Worm (Caenorhabditis elegans) whole organism, late embryonic: ENCODE results near the gene R03A10.5.

Source experiments
- C08G9.2 ChIP-seq: sonication (generic microtip); optimal IDR thresholded peaks from 2 replicates; lab custom pipeline; 2016; ENCODE audit warnings: mild to moderate bottlenecking, missing genetic modification characterization, moderate library complexity, missing compliant biosample characterization
- T23F11.4 ChIP-seq: fragments of 200-800 bp; sonication (Bioruptor generic); optimal IDR thresholded peaks from 2 replicates; lab custom pipeline; 2018; ENCODE audit warnings: mild to moderate bottlenecking, missing genetic modification characterization, missing compliant biosample characterization
- Y22D7AL.16 ChIP-seq: sonication (generic microtip); optimal IDR thresholded peaks from 2 replicates; lab custom pipeline; 2016; ENCODE audit warnings: missing genetic modification characterization, missing compliant biosample characterization
- ahr-1 ChIP-seq: sonication (generic microtip); optimal IDR thresholded peaks from 2 replicates; lab custom pipeline; 2016; ENCODE audit warnings: missing genetic modification characterization, missing compliant biosample characterization
- ama-1 ChIP-seq: fragments of 150-350 bp; optimal IDR thresholded peaks from 2 replicates; lab custom pipeline; 2014
- ceh-14 ChIP-seq: sonication (generic microtip); optimal IDR thresholded peaks from 2 replicates; lab custom pipeline; 2016; ENCODE audit warnings: missing genotype, missing genetic modification characterization, missing compliant biosample characterization
- ceh-19 ChIP-seq: fragments of 200-800 bp; sonication (Bioruptor generic); optimal IDR thresholded peaks from 2 replicates; lab custom pipeline; 2018; ENCODE audit warnings: mild to moderate bottlenecking, missing genetic modification characterization, missing compliant biosample characterization
- ceh-2 ChIP-seq: sonication (generic microtip); optimal IDR thresholded peaks from 2 replicates; lab custom pipeline; 2016; ENCODE audit warnings: missing genotype, missing genetic modification characterization, missing compliant biosample characterization
- ceh-22 ChIP-seq: sonication (generic microtip); optimal IDR thresholded peaks from 2 replicates; lab custom pipeline; 2017; ENCODE audit warnings: missing biosample characterization, missing genetic modification characterization
- ceh-30 ChIP-seq: fragments of 150-350 bp; optimal IDR thresholded peaks from 2 replicates; lab custom pipeline; 2014; ENCODE audit warnings: missing biosample characterization, missing genetic modification characterization
- ceh-31 ChIP-seq: sonication (generic microtip); optimal IDR thresholded peaks from 2 replicates; lab custom pipeline; 2016; ENCODE audit warnings: missing genetic modification characterization, missing compliant biosample characterization
- ceh-34 ChIP-seq: sonication (generic microtip); optimal IDR thresholded peaks from 2 replicates; lab custom pipeline; 2016; ENCODE audit warnings: mild to moderate bottlenecking, missing genetic modification characterization, missing compliant biosample characterization
- ceh-45 ChIP-seq: fragments of 200-800 bp; sonication (Bioruptor generic); IDR thresholded peaks from 2 replicates; pipeline ENCODE4 v1.3.6; 2022; ENCODE audit warnings: missing genetic modification reagents, missing genetic modification characterization, missing compliant biosample characterization
- ceh-48 ChIP-seq: sonication (generic microtip); optimal IDR thresholded peaks from 2 replicates; lab custom pipeline; 2016; ENCODE audit warnings: missing genetic modification characterization, inconsistent platforms, missing compliant biosample characterization
- ceh-6 ChIP-seq: fragments of 200-800 bp; sonication (Bioruptor generic); optimal IDR thresholded peaks from 2 replicates; lab custom pipeline; 2018; ENCODE audit warnings: mild to moderate bottlenecking, missing genetic modification characterization, missing compliant biosample characterization
- dve-1 ChIP-seq: sonication (generic microtip); optimal IDR thresholded peaks from 2 replicates; lab custom pipeline; 2017; ENCODE audit warnings: antibody characterized with exemption, mild to moderate bottlenecking, missing genetic modification characterization, missing compliant biosample characterization
- elt-2 ChIP-seq: sonication (generic microtip); optimal IDR thresholded peaks from 2 replicates; lab custom pipeline; 2016; ENCODE audit warnings: missing genetic modification reagents, missing genetic modification characterization, missing compliant biosample characterization
- eyg-1 ChIP-seq: sonication (generic microtip); optimal IDR thresholded peaks from 2 replicates; lab custom pipeline; 2016; ENCODE audit warnings: missing genotype, missing genetic modification characterization, missing compliant biosample characterization
- hlh-15 ChIP-seq: sonication (generic microtip); optimal IDR thresholded peaks from 2 replicates; lab custom pipeline; 2016; ENCODE audit warnings: missing genetic modification characterization, missing compliant biosample characterization
- hlh-30 ChIP-seq: sonication (generic microtip); optimal IDR thresholded peaks from 2 replicates; lab custom pipeline; 2017; ENCODE audit warnings: antibody characterized with exemption, missing genetic modification characterization, missing compliant biosample characterization; ENCODE audit not compliant: insufficient read depth
- hlh-6 ChIP-seq: sonication (generic microtip); optimal IDR thresholded peaks from 2 replicates; lab custom pipeline; 2016; ENCODE audit warnings: missing genotype, missing genetic modification characterization, missing compliant biosample characterization
- lim-6 ChIP-seq: sonication (generic microtip); optimal IDR thresholded peaks from 2 replicates; lab custom pipeline; 2016; ENCODE audit warnings: missing genetic modification characterization, missing compliant biosample characterization
- lin-11 ChIP-seq: fragments of 200-800 bp; sonication (Bioruptor generic); optimal IDR thresholded peaks from 2 replicates; lab custom pipeline; 2018; ENCODE audit warnings: mild to moderate bottlenecking, missing genetic modification characterization, missing compliant biosample characterization
- madf-2 ChIP-seq: sonication (generic microtip); optimal IDR thresholded peaks from 2 replicates; lab custom pipeline; 2017; ENCODE audit warnings: missing genetic modification characterization, missing compliant biosample characterization
- mec-3 ChIP-seq: sonication (generic microtip); optimal IDR thresholded peaks from 2 replicates; lab custom pipeline; 2016; ENCODE audit warnings: borderline replicate concordance, missing genetic modification characterization, missing compliant biosample characterization
- nfya-1 ChIP-seq: sonication (generic microtip); optimal IDR thresholded peaks from 2 replicates; lab custom pipeline; 2017; ENCODE audit warnings: missing genetic modification characterization, mild to moderate bottlenecking, missing compliant biosample characterization, antibody characterized with exemption, moderate library complexity
- pha-4 ChIP-seq: fragments of 150-350 bp; optimal IDR thresholded peaks from 2 replicates; lab custom pipeline; 2018; ENCODE audit warnings: missing biosample characterization, missing genetic modification reagents, missing genetic modification characterization
- pros-1 ChIP-seq: fragments of 150-350 bp; optimal IDR thresholded peaks from 2 replicates; lab custom pipeline; 2014; ENCODE audit warnings: missing biosample characterization, missing genetic modification reagents, missing genetic modification characterization
- ref-2 ChIP-seq: sonication (generic microtip); optimal IDR thresholded peaks from 2 replicates; lab custom pipeline; 2016; ENCODE audit warnings: missing genetic modification characterization, missing compliant biosample characterization
- rnt-1 ChIP-seq: sonication (generic microtip); optimal IDR thresholded peaks from 2 replicates; lab custom pipeline; 2016; ENCODE audit warnings: missing genetic modification characterization, missing compliant biosample characterization
- sdc-2 ChIP-seq: sonication (generic microtip); optimal IDR thresholded peaks from 2 replicates; lab custom pipeline; 2016; ENCODE audit warnings: missing genotype, missing genetic modification characterization, missing compliant biosample characterization
- sox-4 ChIP-seq: sonication (generic microtip); optimal IDR thresholded peaks from 2 replicates; lab custom pipeline; 2017; ENCODE audit warnings: mild to moderate bottlenecking, missing genetic modification characterization, inconsistent platforms, missing compliant biosample characterization
- tbx-2 ChIP-seq: sonication (generic microtip); optimal IDR thresholded peaks from 2 replicates; lab custom pipeline; 2016; ENCODE audit warnings: missing genetic modification characterization, missing compliant biosample characterization
- tbx-7 ChIP-seq: sonication (generic microtip); optimal IDR thresholded peaks from 2 replicates; lab custom pipeline; 2016; ENCODE audit warnings: missing genotype, missing genetic modification characterization, missing compliant biosample characterization
- ttx-3 ChIP-seq: sonication (generic microtip); optimal IDR thresholded peaks from 2 replicates; lab custom pipeline; 2016; ENCODE audit warnings: missing genetic modification reagents, missing genetic modification characterization, missing compliant biosample characterization
- unc-3 ChIP-seq, 2 experiments: fragments of 200-800 bp in 1 of 2; sonication (Bioruptor generic) in 1 of 2; sonication (generic microtip) in 1 of 2; conservative IDR thresholded peaks in 1 of 2; optimal IDR thresholded peaks in 1 of 2; 2 replicates each; pipeline versions ENCODE4 v1.3.6 to Lab custom; 2016 to 2022; ENCODE audit warnings: missing compliant biosample characterization in 2 of 2, missing genetic modification characterization in 2 of 2, missing genetic modification reagents in 1 of 2
- unc-86 ChIP-seq: sonication (generic microtip); optimal IDR thresholded peaks from 2 replicates; lab custom pipeline; 2016; ENCODE audit warnings: missing genetic modification characterization, missing compliant biosample characterization
- zip-5 ChIP-seq: sonication (generic microtip); optimal IDR thresholded peaks from 2 replicates; lab custom pipeline; 2016; ENCODE audit warnings: missing genetic modification characterization, missing compliant biosample characterization

R03A10.5 gene

ce11 chrX:15492759-15493158 is 46.2 kb downstream of the R03A10.5 start (continued):
- TF ChIP-seq sdc-2 (tag; lab: Kevin White, UChicago) (peak; percentile 19), ceh-30 (tag; lab: Kevin White, UChicago) (no peak), ceh-6 (GFP tag; lab: Kevin White, UChicago) (peak; percentile 50), Y22D7AL.16 (tag; lab: Kevin White, UChicago) (peak; percentile 12), tbx-7 (tag; lab: Kevin White, UChicago) (no peak), zip-5 (tag; lab: Kevin White, UChicago) (no peak), ahr-1 (tag; lab: Kevin White, UChicago) (no peak), sox-4 (tag; lab: Kevin White, UChicago) (peak; percentile 34), ttx-3 (tag; lab: Kevin White, UChicago) (peak; percentile 26), ama-1 (lab: Kevin White, UChicago) (no peak), tbx-2 (tag; lab: Kevin White, UChicago) (peak; percentile 70), eyg-1 (tag; lab: Kevin White, UChicago) (no peak), ref-2 (tag; lab: Kevin White, UChicago) (no peak), ceh-34 (tag; lab: Kevin White, UChicago) (peak; percentile 75), ceh-2 (tag; lab: Kevin White, UChicago) (peak; percentile 1), C08G9.2 (peak; percentile 20), ceh-45 (0 out of 2 replicates have a peak, but pooled peaks have one; percentile 34), elt-2 (tag; lab: Kevin White, UChicago) (peak; percentile 53)
- TF ChIP-seq, all 69 proteins: peak for 28

ce11 chrX:15493322-15493721 is 46.8 kb downstream of the R03A10.5 start, which contains the start of gene gob-1:
Gene gob-1, plus strand, starts transcription at chrX:15493602.
- no peak for TF ChIP-seq ceh-48 (tag; lab: Kevin White, UChicago)
- TF ChIP-seq T23F11.4 (GFP tag; lab: Kevin White, UChicago), result no peak
- TF ChIP-seq hlh-15 (tag; lab: Kevin White, UChicago), result no peak
- TF ChIP-seq lin-11 (tag; lab: Kevin White, UChicago), result no peak
- TF ChIP-seq hlh-6 (tag; lab: Kevin White, UChicago), result no peak
- TF ChIP-seq lim-6, result no peak
- TF ChIP-seq sdc-2 (tag; lab: Kevin White, UChicago), result no peak
- no peak for TF ChIP-seq madf-2 (tag; lab: Kevin White, UChicago)
- no peak for TF ChIP-seq tbx-2 (tag; lab: Kevin White, UChicago)
- TF ChIP-seq eyg-1 (tag; lab: Kevin White, UChicago), result no peak
- no peak for TF ChIP-seq ceh-34 (tag; lab: Kevin White, UChicago)
- TF ChIP-seq pha-4 (tag; lab: Kevin White, UChicago), result no peak
- no peak for TF ChIP-seq dve-1
- no peak for TF ChIP-seq pros-1
- no peak for TF ChIP-seq hlh-30

ce11 chrX:15494154-15494553 is 47.6 kb downstream of the R03A10.5 start:
- TF ChIP-seq ref-2 (tag; lab: Kevin White, UChicago) (no peak), ceh-19 (GFP tag; lab: Kevin White, UChicago) (no peak), unc-86 (no peak), mec-3 (no peak), C08G9.2 (no peak), ceh-22 (tag; lab: Kevin White, UChicago) (no peak), sdc-2 (tag; lab: Kevin White, UChicago) (no peak), hlh-6 (tag; lab: Kevin White, UChicago) (no peak), ceh-6 (GFP tag; lab: Kevin White, UChicago) (no peak), lim-6 (no peak), tbx-2 (tag; lab: Kevin White, UChicago) (no peak), ceh-31 (tag; lab: Kevin White, UChicago) (no peak), nfya-1 (no peak), rnt-1 (no peak), ceh-14 (tag; lab: Kevin White, UChicago) (no peak), lin-11 (tag; lab: Kevin White, UChicago) (no peak), unc-3 (GFP tag; conservative IDR thresholded peaks at IDR 0.05; lab: Robert Waterston, UW) (no peak), unc-3 (tag; optimal IDR thresholded peaks at IDR 0.05; lab: Kevin White, UChicago) (no peak)
